Worm (Caenorhabditis elegans) whole organism, midembryonic: ENCODE results near the gene fbxa-215.

Source experiments
- T22C8.4 ChIP-seq: fragments of 200-800 bp; sonication (Bioruptor generic); IDR thresholded peaks from 2 replicates; pipeline ENCODE4 v1.3.6; 2022; ENCODE audit warnings: missing genetic modification characterization, missing compliant biosample characterization
- cog-1 ChIP-seq: sonication (generic microtip); optimal IDR thresholded peaks from 2 replicates; lab custom pipeline; 2016; ENCODE audit warnings: missing genetic modification characterization, missing compliant biosample characterization
- flt-1 ChIP-seq: fragments of 200-800 bp; sonication (Bioruptor generic); IDR thresholded peaks from 2 replicates; pipeline ENCODE4 v1.3.6; 2022; ENCODE audit warnings: missing genetic modification characterization, missing compliant biosample characterization
- klf-2 ChIP-seq: fragments of 200-800 bp; sonication (Bioruptor generic); conservative IDR thresholded peaks from 2 replicates; pipeline ENCODE4 v1.3.6; 2022; ENCODE audit warnings: missing genetic modification reagents, missing genetic modification characterization, missing compliant biosample characterization
- med-1 ChIP-seq: sonication (generic microtip); optimal IDR thresholded peaks from 2 replicates; lab custom pipeline; 2017; ENCODE audit warnings: missing genetic modification characterization, mild to moderate bottlenecking, missing compliant biosample characterization, antibody characterized with exemption, missing genetic modification reagents; ENCODE audit not compliant: insufficient read depth
- ref-1 ChIP-seq: fragments of 200-800 bp; sonication (Bioruptor generic); conservative IDR thresholded peaks from 2 replicates; pipeline ENCODE4 v1.3.6; 2022; ENCODE audit warnings: missing genetic modification reagents, missing genetic modification characterization, missing compliant biosample characterization
- tab-1 ChIP-seq: fragments of 200-800 bp; sonication (Bioruptor generic); IDR thresholded peaks from 2 replicates; pipeline ENCODE4 v1.3.6; 2022; ENCODE audit warnings: missing genetic modification characterization, missing compliant biosample characterization
- ztf-23 ChIP-seq: fragments of 200-800 bp; sonication (Bioruptor generic); IDR thresholded peaks from 2 replicates; pipeline ENCODE4 v1.3.6; 2022; ENCODE audit warnings: missing genetic modification reagents, missing genetic modification characterization, missing compliant biosample characterization
- ztf-29 ChIP-seq: fragments of 200-800 bp; sonication (Bioruptor generic); IDR thresholded peaks from 2 replicates; pipeline ENCODE4 v1.3.6; 2022; ENCODE audit warnings: missing genetic modification reagents, missing genetic modification characterization, missing compliant biosample characterization

fbxa-215 gene

DNA sequence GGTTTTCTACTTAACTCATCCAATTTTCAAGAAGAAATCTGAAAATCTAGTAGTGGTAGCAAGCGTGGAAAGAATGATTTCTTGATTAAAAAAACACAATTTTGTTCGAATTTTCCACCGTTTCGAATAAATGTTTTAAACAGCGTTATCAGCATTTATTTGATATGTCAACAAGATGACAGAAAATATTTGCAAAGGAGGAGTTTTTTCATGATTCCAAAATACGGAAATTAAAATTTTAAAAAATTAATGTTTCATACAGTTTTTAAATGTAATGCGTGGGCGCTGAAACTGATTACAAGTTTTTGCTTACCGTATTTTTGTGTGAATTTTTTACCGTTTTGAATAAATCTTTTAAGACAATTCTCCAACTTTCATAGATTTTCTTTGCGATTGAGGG is 34.1 kb downstream of the fbxa-215 start:
- no peak for TF ChIP-seq ztf-29
- no peak for TF ChIP-seq cog-1 (tag; lab: Kevin White, UChicago)
- no peak for TF ChIP-seq tab-1 (GFP tag; lab: Robert Waterston, UW)
- TF ChIP-seq med-1: no peak
- TF ChIP-seq ref-1 (GFP tag; lab: Robert Waterston, UW): no peak
- no peak for TF ChIP-seq T22C8.4 (GFP tag; lab: Robert Waterston, UW)
- no peak for TF ChIP-seq klf-2 (GFP tag; lab: Robert Waterston, UW)
- TF ChIP-seq flt-1: no peak
- no peak for TF ChIP-seq ztf-23 (GFP tag; lab: Robert Waterston, UW)

DNA sequence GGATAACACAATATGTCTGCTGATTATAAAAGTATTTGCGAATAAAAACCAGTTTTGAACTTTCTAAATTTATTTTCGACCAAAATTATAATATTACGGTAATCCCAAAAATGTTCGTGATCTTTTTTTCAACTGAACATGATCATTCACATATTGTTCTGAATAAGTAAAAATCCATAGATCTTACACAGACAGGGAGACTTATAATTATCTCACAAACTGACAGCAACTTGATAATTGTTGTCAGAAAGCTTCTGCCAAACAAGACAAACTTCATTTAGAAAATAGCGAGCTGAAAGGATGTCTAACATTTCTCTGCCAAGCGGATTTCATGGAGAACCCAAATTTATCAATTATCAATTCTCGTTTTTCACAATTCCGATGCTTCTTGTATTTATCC is 40.2 kb downstream of the fbxa-215 start, which contains the start of gene sru-21:
sru-21 (plus strand) TSS at position 301 of the 400 bp plus-strand sequence.
- TF ChIP-seq klf-2 (GFP tag; lab: Robert Waterston, UW): no peak
- TF ChIP-seq flt-1: no peak
- no peak for TF ChIP-seq T22C8.4 (GFP tag; lab: Robert Waterston, UW)
- TF ChIP-seq ref-1 (GFP tag; lab: Robert Waterston, UW): no peak
- TF ChIP-seq tab-1 (GFP tag; lab: Robert Waterston, UW): no peak
- no peak for TF ChIP-seq med-1
- TF ChIP-seq ztf-23 (GFP tag; lab: Robert Waterston, UW): no peak
- no peak for TF ChIP-seq cog-1 (tag; lab: Kevin White, UChicago)
- no peak for TF ChIP-seq ztf-29

DNA sequence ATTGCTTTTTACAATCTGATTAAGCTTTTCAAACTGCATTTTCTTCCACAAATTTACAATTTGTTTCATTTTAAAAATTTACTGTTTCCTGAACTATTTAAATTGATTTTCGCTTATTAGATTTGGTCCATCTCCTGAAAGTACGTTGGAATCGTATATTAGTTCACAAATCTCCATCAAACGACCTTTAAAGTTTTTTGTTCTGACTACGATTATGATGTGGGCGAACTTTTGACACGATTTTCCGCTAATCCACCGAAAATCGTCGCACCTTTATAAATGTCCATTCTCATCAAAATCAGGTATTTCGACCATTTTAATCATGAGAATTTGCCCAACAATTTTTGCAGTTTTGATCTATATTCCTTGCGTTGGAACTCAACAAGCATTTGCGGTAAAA is 43.2 kb downstream of the fbxa-215 start, which contains the start of gene C08F11.1:
C08F11.1 (plus strand) TSS at position 301 of the 400 bp plus-strand sequence.
- TF ChIP-seq ref-1 (GFP tag; lab: Robert Waterston, UW) (no peak), tab-1 (GFP tag; lab: Robert Waterston, UW) (no peak), ztf-29 (no peak), T22C8.4 (GFP tag; lab: Robert Waterston, UW) (no peak), flt-1 (no peak), med-1 (no peak), klf-2 (GFP tag; lab: Robert Waterston, UW) (no peak)

DNA sequence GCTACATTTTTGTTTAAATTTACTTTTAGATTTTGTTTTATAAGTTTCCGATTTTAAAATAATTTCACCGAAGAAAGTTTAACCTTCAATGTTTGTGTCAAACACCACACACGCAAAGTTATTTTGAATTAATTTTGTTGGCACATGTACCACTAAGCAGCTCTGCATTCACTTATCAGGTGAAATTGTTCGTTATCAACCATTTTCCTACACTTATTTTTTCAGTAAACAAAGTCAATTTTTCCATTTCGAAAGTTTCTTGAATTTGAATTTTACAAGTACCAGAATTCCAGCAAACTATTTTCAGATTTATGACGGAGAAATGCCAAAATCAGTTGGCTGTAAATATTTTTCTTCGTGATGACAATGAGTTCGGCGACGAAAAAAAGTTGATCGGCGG is 47.5 kb downstream of the fbxa-215 start, which contains the start of gene C08F11.3:
C08F11.3 (plus strand) TSS at position 301 of the 400 bp plus-strand sequence.
- TF ChIP-seq T22C8.4 (GFP tag; lab: Robert Waterston, UW) (no peak), tab-1 (GFP tag; lab: Robert Waterston, UW) (no peak), flt-1 (no peak), ztf-29 (no peak), ref-1 (GFP tag; lab: Robert Waterston, UW) (no peak)
